3 fruit fly cellular contexts compared by ENCODE assay signal in genomic region chr2L:16543894-16544293, dm6.
TF ChIP-seq lines count a peak whose summit lies in the region.

No protein-coding gene starts in this region.

- no peak for TF ChIP-seq CTCF in whole organism, embryonic (GFP tag; optimal IDR thresholded peaks at IDR 0.05; lab: Kevin White, UChicago)

TF ChIP-seq in whole organism, adult, 20 proteins besides CTCF, POLR2A, EP300 and RAD21:
- TF ChIP-seq CG12768 (GFP tag; optimal IDR thresholded peaks at IDR 0.05; lab: Kevin White, UChicago) (no peak), kay (GFP tag; lab: Kevin White, UChicago; ENCODE audit: borderline replicate concordance) (peak; percentile 74)

TF ChIP-seq in whole organism, embryonic, 481 proteins besides CTCF, POLR2A, EP300 and RAD21:
- TF ChIP-seq scrt (GFP tag; optimal IDR thresholded peaks at IDR 0.05; lab: Kevin White, UChicago), result peak; percentile 69
- no peak for TF ChIP-seq Aef1 (GFP tag; IDR thresholded peaks at IDR 0.05; lab: Robert Waterston, UW)
- no peak for TF ChIP-seq Nf-YB (GFP tag; optimal IDR thresholded peaks at IDR 0.05; lab: Kevin White, UChicago)
- TF ChIP-seq Trl (optimal IDR thresholded peaks at IDR 0.05; lab: Kevin White, UChicago), result peak; percentile 25 to 34
- TF ChIP-seq Trl (GFP tag; optimal IDR thresholded peaks at IDR 0.05; lab: Kevin White, UChicago), result no peak
- TF ChIP-seq CG10321 (GFP tag; IDR thresholded peaks at IDR 0.05; lab: Robert Waterston, UW), result no peak
- TF ChIP-seq nmo (GFP tag; optimal IDR thresholded peaks at IDR 0.05; lab: Kevin White, UChicago), result no peak
- TF ChIP-seq z (GFP tag; IDR thresholded peaks at IDR 0.05; lab: Robert Waterston, UW), result peak; percentile 96
- no peak for TF ChIP-seq Spps (tag; optimal IDR thresholded peaks at IDR 0.05; lab: Kevin White, UChicago)

TF ChIP-seq in whole organism, wandering third instar larva, 38 proteins besides CTCF, POLR2A, EP300 and RAD21:
- TF ChIP-seq br (GFP tag; optimal IDR thresholded peaks at IDR 0.05; lab: Kevin White, UChicago), result no peak
- TF ChIP-seq jim (GFP tag; optimal IDR thresholded peaks at IDR 0.05; lab: Kevin White, UChicago), result no peak
- peak; percentile 1 for TF ChIP-seq Dif (GFP tag; optimal IDR thresholded peaks at IDR 0.05; lab: Kevin White, UChicago; ENCODE audit: partially characterized antibody)
- no peak for TF ChIP-seq sage (GFP tag; optimal IDR thresholded peaks at IDR 0.05; lab: Kevin White, UChicago)
- TF ChIP-seq GATAd (GFP tag; optimal IDR thresholded peaks at IDR 0.05; lab: Kevin White, UChicago), result no peak
- TF ChIP-seq h (GFP tag; optimal IDR thresholded peaks at IDR 0.05; lab: Kevin White, UChicago), result no peak
